Fruit fly (Drosophila melanogaster) whole organism, embryonic: Measurements from ENCODE around the gene CG34180.

Source experiments
- ATbp ChIP-seq: fragments of 200-800 bp; sonication (Bioruptor generic); optimal IDR thresholded peaks from 2 replicates; lab custom pipeline; 2017; ENCODE audit warnings: missing biosample characterization, mild to moderate bottlenecking, missing genetic modification characterization, missing genetic modification reagents
- Aef1 ChIP-seq: fragments of 200-800 bp; sonication (Bioruptor generic); IDR thresholded peaks from 3 replicates; pipeline ENCODE4 v1.3.6; 2022; ENCODE audit warnings: missing biosample characterization, missing genetic modification characterization
- CG10366 ChIP-seq: fragments of 200-800 bp; sonication (Bioruptor generic); IDR thresholded peaks from 2 replicates; pipeline ENCODE4 v1.3.6; 2022; ENCODE audit warnings: missing biosample characterization, missing genetic modification characterization
- CG11695 ChIP-seq: fragments of 200-800 bp; sonication (Bioruptor generic); IDR thresholded peaks from 3 replicates; pipeline ENCODE4 v1.3.6; 2022; ENCODE audit warnings: missing biosample characterization, missing genetic modification characterization
- CG11696 ChIP-seq: fragments of 200-800 bp; sonication (Bioruptor generic); IDR thresholded peaks from 2 replicates; pipeline ENCODE4 v1.3.6; 2022; ENCODE audit warnings: missing biosample characterization, missing genetic modification characterization
- CG15601 ChIP-seq: fragments of 200-800 bp; sonication (Bioruptor generic); optimal IDR thresholded peaks from 3 replicates; lab custom pipeline; 2019; ENCODE audit warnings: missing biosample characterization, mild to moderate bottlenecking, missing genetic modification characterization, moderate library complexity
- CG1602 ChIP-seq: fragments of 200-800 bp; sonication (Bioruptor generic); optimal IDR thresholded peaks from 3 replicates; lab custom pipeline; 2016; ENCODE audit warnings: missing biosample characterization, missing genetic modification characterization
- CG16779 ChIP-seq: fragments of 200-800 bp; sonication (Bioruptor generic); IDR thresholded peaks from 2 replicates; pipeline ENCODE4 v1.3.6; 2022; ENCODE audit warnings: missing biosample characterization, missing genetic modification characterization
- CG17328 ChIP-seq: fragments of 200-800 bp; sonication (Bioruptor generic); IDR thresholded peaks from 2 replicates; pipeline ENCODE4 v1.3.6; 2022; ENCODE audit warnings: missing biosample characterization, missing genetic modification characterization
- CG17612 ChIP-seq: fragments of 200-800 bp; sonication (Bioruptor generic); IDR thresholded peaks from 2 replicates; pipeline ENCODE4 v1.3.6; 2022; ENCODE audit warnings: missing biosample characterization, missing genetic modification characterization
- CG17912 ChIP-seq: fragments of 200-800 bp; sonication (Bioruptor generic); optimal IDR thresholded peaks from 2 replicates; lab custom pipeline; 2018; ENCODE audit warnings: missing biosample characterization, mild to moderate bottlenecking, missing genetic modification characterization
- CG2889 ChIP-seq: fragments of 200-800 bp; sonication (Bioruptor generic); IDR thresholded peaks from 3 replicates; pipeline ENCODE4 v1.3.6; 2022; ENCODE audit warnings: missing biosample characterization, missing genetic modification characterization
- CG30020 ChIP-seq: fragments of 200-800 bp; optimal IDR thresholded peaks from 2 replicates; lab custom pipeline; 2019; ENCODE audit warnings: missing biosample characterization, mild to moderate bottlenecking, missing genetic modification characterization, moderate library complexity
- CG4328 ChIP-seq: fragments of 200-800 bp; sonication (Bioruptor generic); optimal IDR thresholded peaks from 3 replicates; lab custom pipeline; 2017; ENCODE audit warnings: missing biosample characterization, missing genetic modification reagents, missing genetic modification characterization
- CG4730 ChIP-seq: fragments of 200-800 bp; sonication (Bioruptor generic); IDR thresholded peaks from 2 replicates; pipeline ENCODE4 v1.3.6; 2022; ENCODE audit warnings: missing biosample characterization, missing genetic modification characterization
- CG6254 ChIP-seq: fragments of 200-800 bp; sonication (Bioruptor generic); optimal IDR thresholded peaks from 3 replicates; lab custom pipeline; 2017; ENCODE audit warnings: mild to moderate bottlenecking, missing biosample characterization, missing genetic modification reagents, missing genetic modification characterization
- CG6689 ChIP-seq: fragments of 200-800 bp; sonication (Bioruptor generic); IDR thresholded peaks from 2 replicates; pipeline ENCODE4 v1.3.6; 2022; ENCODE audit warnings: missing biosample characterization, missing genetic modification characterization
- CG6813 ChIP-seq: fragments of 200-800 bp; sonication (Bioruptor generic); optimal IDR thresholded peaks from 2 replicates; lab custom pipeline; 2017; ENCODE audit warnings: missing biosample characterization, missing genetic modification characterization, mild to moderate bottlenecking, moderate library complexity, missing genetic modification reagents
- CG7839 ChIP-seq: fragments of 200-800 bp; sonication (Bioruptor generic); optimal IDR thresholded peaks from 3 replicates; lab custom pipeline; 2018; ENCODE audit warnings: missing biosample characterization, mild to moderate bottlenecking, missing genetic modification characterization, moderate library complexity
- CG7987 ChIP-seq: fragments of 200-800 bp; sonication (Bioruptor generic); optimal IDR thresholded peaks from 2 replicates; lab custom pipeline; 2018; ENCODE audit warnings: missing biosample characterization, mild to moderate bottlenecking, missing genetic modification characterization, moderate library complexity
- Drgx ChIP-seq: fragments of 200-800 bp; sonication (Bioruptor generic); IDR thresholded peaks from 2 replicates; pipeline ENCODE4 v1.3.6; 2022; ENCODE audit warnings: missing biosample characterization, missing genetic modification characterization
- Elba2 ChIP-seq: fragments of 200-800 bp; sonication (Bioruptor generic); optimal IDR thresholded peaks from 3 replicates; lab custom pipeline; 2016; ENCODE audit warnings: missing biosample characterization, missing genetic modification characterization
- Med ChIP-seq: fragments of 200-800 bp; sonication (Bioruptor generic); peaks from one replicate; lab custom pipeline; 2016; ENCODE audit warnings: missing biosample characterization, missing genetic modification characterization, mild to moderate bottlenecking, inconsistent platforms, moderate library complexity
- Oli ChIP-seq: fragments of 200-800 bp; sonication (Bioruptor generic); optimal IDR thresholded peaks from 2 replicates; lab custom pipeline; 2018; ENCODE audit warnings: missing biosample characterization, mild to moderate bottlenecking, missing genetic modification characterization, moderate library complexity
- Opbp ChIP-seq: fragments of 200-800 bp; sonication (Bioruptor generic); IDR thresholded peaks from 3 replicates; pipeline ENCODE4 v1.3.6; 2022; ENCODE audit warnings: missing biosample characterization, missing genetic modification characterization; ENCODE audit not compliant: partially characterized antibody
- Optix ChIP-seq: fragments of 200-800 bp; sonication (Bioruptor generic); IDR thresholded peaks from 3 replicates; pipeline ENCODE4 v1.3.6; 2022; ENCODE audit warnings: missing biosample characterization, missing genetic modification characterization
- ara ChIP-seq: fragments of 200-800 bp; sonication (Bioruptor generic); IDR thresholded peaks from 2 replicates; pipeline ENCODE4 v1.3.6; 2022; ENCODE audit warnings: missing biosample characterization, missing genetic modification characterization
- az2 ChIP-seq: fragments of 200-800 bp; sonication (Bioruptor generic); optimal IDR thresholded peaks from 3 replicates; lab custom pipeline; 2016; ENCODE audit warnings: missing biosample characterization, missing genetic modification characterization
- bab2 ChIP-seq: fragments of 200-800 bp; sonication (Bioruptor generic); optimal IDR thresholded peaks from 2 replicates; lab custom pipeline; 2016; ENCODE audit warnings: missing biosample characterization, missing genetic modification characterization
- bsh ChIP-seq, 2 experiments: fragments of 200-800 bp; sonication (Bioruptor generic); optimal IDR thresholded peaks; 2 replicates each; lab custom pipeline; 2017 to 2018; ENCODE audit warnings: mild to moderate bottlenecking in 2 of 2, missing biosample characterization in 2 of 2, missing genetic modification characterization in 2 of 2, moderate library complexity in 1 of 2
- chm ChIP-seq: fragments of 200-800 bp; sonication (Bioruptor generic); IDR thresholded peaks from 2 replicates; pipeline ENCODE4 v1.3.6; 2022; ENCODE audit warnings: missing biosample characterization, missing genetic modification characterization
- esg ChIP-seq: fragments of 200-800 bp; sonication (Bioruptor generic); conservative IDR thresholded peaks from 2 replicates; pipeline ENCODE4 v1.3.6; 2022; ENCODE audit warnings: missing biosample characterization, missing genetic modification characterization
- fd96Cb ChIP-seq: fragments of 200-800 bp; sonication (Bioruptor generic); optimal IDR thresholded peaks from 2 replicates; lab custom pipeline; 2018; ENCODE audit warnings: missing biosample characterization, mild to moderate bottlenecking, missing genetic modification characterization, moderate library complexity
- hkb ChIP-seq, 2 experiments: fragments of 200-800 bp in 1 of 2; fragments of >200 bp in 1 of 2; sonication (Bioruptor generic) in 1 of 2; IDR thresholded peaks in 1 of 2; optimal IDR thresholded peaks in 1 of 2; 2 replicates each; pipeline versions ENCODE4 v1.3.6 to Lab custom; 2017 to 2022; ENCODE audit warnings: missing biosample characterization in 1 of 2, missing genetic modification characterization in 1 of 2
- ind ChIP-seq: fragments of 200-800 bp; sonication (Bioruptor generic); optimal IDR thresholded peaks from 3 replicates; lab custom pipeline; 2016; ENCODE audit warnings: missing biosample characterization, missing genetic modification characterization
- jing ChIP-seq: fragments of 200-800 bp; sonication (Bioruptor generic); optimal IDR thresholded peaks from 2 replicates; lab custom pipeline; 2018; ENCODE audit warnings: missing biosample characterization, mild to moderate bottlenecking, missing genetic modification characterization
- lab ChIP-seq: fragments of 200-800 bp; sonication (Bioruptor generic); optimal IDR thresholded peaks from 3 replicates; lab custom pipeline; 2017; ENCODE audit warnings: missing biosample characterization, missing genetic modification characterization, mild to moderate bottlenecking, moderate library complexity, missing genetic modification reagents
- otp ChIP-seq: fragments of 200-800 bp; sonication (Bioruptor generic); IDR thresholded peaks from 3 replicates; pipeline ENCODE4, ENCODE4 v1.3.6; 2022; ENCODE audit warnings: missing biosample characterization, missing genetic modification characterization
- prd ChIP-seq, 3 experiments: fragments of >200 bp in 2 of 3; fragments of 200-800 bp in 1 of 3; sonication (Bioruptor generic) in 1 of 3; optimal IDR thresholded peaks in 2 of 3; IDR thresholded peaks in 1 of 3; 2 replicates in 2 of 3; 3 replicates in 1 of 3; pipeline versions ENCODE4 v1.3.6 to Lab custom; 2017 to 2022; ENCODE audit warnings: missing biosample characterization in 1 of 3, missing genetic modification characterization in 1 of 3
- sisA ChIP-seq: fragments of 200-800 bp; sonication (Bioruptor generic); IDR thresholded peaks from 2 replicates; pipeline ENCODE4 v1.3.6; 2022; ENCODE audit warnings: missing biosample characterization, missing genetic modification characterization
- slbo ChIP-seq: fragments of 200-800 bp; sonication (Bioruptor generic); IDR thresholded peaks from 2 replicates; pipeline ENCODE4 v1.3.6; 2022; ENCODE audit warnings: missing biosample characterization, missing genetic modification characterization
- toy ChIP-seq: fragments of 200-800 bp; sonication (Bioruptor generic); IDR thresholded peaks from 2 replicates; pipeline ENCODE4 v1.3.6; 2022; ENCODE audit warnings: missing biosample characterization, missing genetic modification characterization
- tup ChIP-seq: fragments of 200-800 bp; sonication (Bioruptor generic); optimal IDR thresholded peaks from 2 replicates; lab custom pipeline; 2016; ENCODE audit warnings: missing biosample characterization, mild to moderate bottlenecking, missing genetic modification characterization, moderate library complexity
- unpg ChIP-seq: fragments of 200-800 bp; sonication (Bioruptor generic); optimal IDR thresholded peaks from 3 replicates; lab custom pipeline; 2018; ENCODE audit warnings: missing biosample characterization, mild to moderate bottlenecking, missing genetic modification characterization, moderate library complexity
- vvl ChIP-seq: fragments of 200-800 bp; sonication (Bioruptor generic); IDR thresholded peaks from 2 replicates; pipeline ENCODE4 v1.3.6; 2022; ENCODE audit warnings: missing biosample characterization, missing genetic modification characterization
- zfh1 ChIP-seq: fragments of 200-800 bp; sonication (Bioruptor generic); IDR thresholded peaks from 3 replicates; pipeline ENCODE4 v1.3.6; 2022; ENCODE audit warnings: missing biosample characterization, missing genetic modification characterization

Gene CG34180

dm6 chr2L:6024345-6024907 lies 35.9 kb upstream of the CG34180 start, which contains the start of gene CG9107 (continued):
- no peak for TF ChIP-seq CG4328

- no peak for TF ChIP-seq CG16779 (GFP tag; lab: Robert Waterston, UW)
- TF ChIP-seq CG6813 = no peak
- TF ChIP-seq CG10366 = peak; percentile 32; the same call in 1 of the 2 replicates
- no peak for TF ChIP-seq jing (GFP tag; lab: Kevin White, UChicago)
- no peak for TF ChIP-seq hkb (optimal IDR thresholded peaks at IDR 0.05; lab: Kevin White, UChicago)
- peak; percentile 61; the same call in 1 of the 2 replicates for TF ChIP-seq hkb (GFP tag; IDR thresholded peaks at IDR 0.05; lab: Robert Waterston, UW)
- 0 out of 2 replicates have a peak, but pooled peaks have one; percentile 35 for TF ChIP-seq slbo
- 0 out of 2 replicates have a peak, but pooled peaks have one; percentile 9 for TF ChIP-seq Drgx (GFP tag; lab: Robert Waterston, UW)
- no peak for TF ChIP-seq ara (GFP tag; lab: Robert Waterston, UW)
- peak; percentile 64; the same call in 1 of the 2 replicates for TF ChIP-seq vvl (GFP tag; lab: Robert Waterston, UW)
- TF ChIP-seq CG6689 (GFP tag; lab: Robert Waterston, UW) = no peak
- TF ChIP-seq bsh (GFP tag; optimal IDR thresholded peaks at IDR 0.05; lab: Kevin White, UChicago) = peak in 1 of 2 experiments; percentile 36
- 0 out of 3 replicates have a peak, but pooled peaks have one; percentile 7 for TF ChIP-seq Optix
- peak; percentile 32; the same call in 2 of the 3 replicates for TF ChIP-seq Aef1
- TF ChIP-seq CG2889 (GFP tag; lab: Robert Waterston, UW) = 0 out of 3 replicates have a peak, but pooled peaks have one; percentile 13
- no peak for TF ChIP-seq CG7987
- TF ChIP-seq sisA (GFP tag; lab: Robert Waterston, UW) = peak; percentile 49
- peak; percentile 34; the same call in 1 of the 2 replicates for TF ChIP-seq esg (GFP tag; lab: Robert Waterston, UW)
- 0 out of 3 replicates have a peak, but pooled peaks have one; percentile 27 for TF ChIP-seq CG11695
- TF ChIP-seq Oli (tag; lab: Kevin White, UChicago) = peak; percentile 23
- peak; percentile 6 for TF ChIP-seq az2 (GFP tag; lab: Kevin White, UChicago)
- TF ChIP-seq fd96Cb (tag; lab: Kevin White, UChicago) = peak; percentile 11
- TF ChIP-seq CG15601 (tag; lab: Kevin White, UChicago) = no peak
- TF ChIP-seq Opbp (GFP tag; lab: Robert Waterston, UW) = no peak
- peak; percentile 70 for TF ChIP-seq Med (GFP tag; lab: Kevin White, UChicago)
- TF ChIP-seq lab (GFP tag; lab: Kevin White, UChicago) = peak; percentile 17
- peak; percentile 37; the same call in 1 of the 3 replicates for TF ChIP-seq zfh1 (GFP tag; lab: Robert Waterston, UW)
- TF ChIP-seq CG17912 = no peak
- TF ChIP-seq CG6254 (GFP tag; lab: Kevin White, UChicago) = no peak
- no peak for TF ChIP-seq CG1602 (GFP tag; lab: Kevin White, UChicago)
- no peak for TF ChIP-seq toy
- TF ChIP-seq ATbp (GFP tag; lab: Kevin White, UChicago) = peak; percentile 33
- TF ChIP-seq bab2 (GFP tag; lab: Kevin White, UChicago) = no peak
- TF ChIP-seq CG11696 = 0 out of 2 replicates have a peak, but pooled peaks have one; percentile 34
- TF ChIP-seq ind = peak; percentile 6
- TF ChIP-seq CG17612 (GFP tag; lab: Robert Waterston, UW) = no peak
- TF ChIP-seq CG30020 (tag; lab: Kevin White, UChicago) = no peak
- peak; percentile 27 for TF ChIP-seq CG7839 (tag; lab: Kevin White, UChicago)
- TF ChIP-seq unpg = peak; percentile 10
- no peak for TF ChIP-seq Elba2 (GFP tag; lab: Kevin White, UChicago)
- TF ChIP-seq CG17328 (GFP tag; lab: Robert Waterston, UW) = peak; percentile 68
- no peak for TF ChIP-seq prd (optimal IDR thresholded peaks at IDR 0.05; lab: Kevin White, UChicago)
- TF ChIP-seq prd (GFP tag; IDR thresholded peaks at IDR 0.05; lab: Robert Waterston, UW) = peak; percentile 33; the same call in 1 of the 3 replicates
- TF ChIP-seq chm = 0 out of 2 replicates have a peak, but pooled peaks have one; percentile 37
- TF ChIP-seq otp = 0 out of 3 replicates have a peak, but pooled peaks have one; percentile 7
- TF ChIP-seq CG4730 = 0 out of 2 replicates have a peak, but pooled peaks have one; percentile 15
- no peak for TF ChIP-seq tup (GFP tag; lab: Kevin White, UChicago)
Observed at dm6 chr2L:6028712-6029111, 31.6 kb upstream of the CG34180 start.
